Worm (Caenorhabditis elegans) whole organism, early embryonic: ENCODE results near the gene cpr-2.
"Not testable (repeated sequence)": the region's sequence is repeated elsewhere in the genome, so short reads cannot be mapped to it uniquely, and the experiment has no call there.

ENCODE experiments used
- B0310.2 ChIP-seq: sonication (generic microtip); optimal IDR thresholded peaks from 2 replicates; lab custom pipeline; 2016; ENCODE audit warnings: mild to moderate bottlenecking, missing genetic modification characterization, missing compliant biosample characterization
- F13C5.2 ChIP-seq: sonication (generic microtip); optimal IDR thresholded peaks from 2 replicates; lab custom pipeline; 2017; ENCODE audit warnings: mild to moderate bottlenecking, missing genetic modification characterization, inconsistent platforms, missing compliant biosample characterization
- aly-1 ChIP-seq: sonication (generic microtip); optimal IDR thresholded peaks from 2 replicates; lab custom pipeline; 2016; ENCODE audit warnings: missing genetic modification characterization, missing compliant biosample characterization
- ama-1 ChIP-seq: fragments of 150-350 bp; optimal IDR thresholded peaks from 2 replicates; lab custom pipeline; 2014
- ceh-13 ChIP-seq: fragments of 200-800 bp; sonication (Bioruptor generic); optimal IDR thresholded peaks from 2 replicates; lab custom pipeline; 2018; ENCODE audit warnings: mild to moderate bottlenecking, missing genetic modification characterization, missing compliant biosample characterization
- ceh-36 ChIP-seq: sonication (generic microtip); optimal IDR thresholded peaks from 2 replicates; lab custom pipeline; 2016; ENCODE audit warnings: missing genetic modification characterization, inconsistent platforms, missing compliant biosample characterization
- ets-7 ChIP-seq: sonication (generic microtip); optimal IDR thresholded peaks from 2 replicates; lab custom pipeline; 2016; ENCODE audit warnings: missing genotype, missing genetic modification characterization, missing compliant biosample characterization
- flt-1 ChIP-seq: fragments of 200-800 bp; sonication (Bioruptor generic); IDR thresholded peaks from 2 replicates; pipeline ENCODE4 v1.3.6; 2022; ENCODE audit warnings: missing genetic modification characterization, missing compliant biosample characterization
- hmbx-1 ChIP-seq: sonication (generic microtip); optimal IDR thresholded peaks from 2 replicates; lab custom pipeline; 2016; ENCODE audit warnings: mild to moderate bottlenecking, missing genetic modification characterization, missing compliant biosample characterization
- hmg-4 ChIP-seq: fragments of 200-800 bp; sonication (Bioruptor generic); optimal IDR thresholded peaks from 2 replicates; lab custom pipeline; 2018; ENCODE audit warnings: mild to moderate bottlenecking, missing genetic modification characterization, missing compliant biosample characterization
- hnd-1 ChIP-seq: sonication (generic microtip); optimal IDR thresholded peaks from 2 replicates; lab custom pipeline; 2016; ENCODE audit warnings: missing genetic modification characterization, missing compliant biosample characterization
- pes-1 ChIP-seq: fragments of 200-800 bp; sonication (Bioruptor generic); IDR thresholded peaks from 2 replicates; pipeline ENCODE4 v1.3.6; 2022; ENCODE audit warnings: missing genetic modification reagents, missing genetic modification characterization, missing compliant biosample characterization
- scrt-1 ChIP-seq: fragments of 200-800 bp; sonication (Bioruptor generic); IDR thresholded peaks from 2 replicates; pipeline ENCODE4 v1.3.6; 2022; ENCODE audit warnings: missing genetic modification characterization, missing compliant biosample characterization
- sea-1 ChIP-seq: fragments of 200-800 bp; sonication (Bioruptor generic); conservative IDR thresholded peaks from 2 replicates; pipeline ENCODE4 v1.3.6; 2022; ENCODE audit warnings: missing genetic modification characterization, missing compliant biosample characterization
- tbx-11 ChIP-seq: fragments of 200-800 bp; sonication (Bioruptor generic); IDR thresholded peaks from 2 replicates; pipeline ENCODE4 v1.3.6; 2022; ENCODE audit warnings: missing genetic modification characterization, missing compliant biosample characterization
- tbx-37 ChIP-seq: fragments of 200-800 bp; sonication (Bioruptor generic); conservative IDR thresholded peaks from 2 replicates; pipeline ENCODE4 v1.3.6; 2022; ENCODE audit warnings: missing genetic modification reagents, missing genetic modification characterization, missing compliant biosample characterization
- tra-4 ChIP-seq: sonication (generic microtip); optimal IDR thresholded peaks from 2 replicates; lab custom pipeline; 2017; ENCODE audit warnings: missing genetic modification characterization, missing compliant biosample characterization

Gene cpr-2

DNA sequence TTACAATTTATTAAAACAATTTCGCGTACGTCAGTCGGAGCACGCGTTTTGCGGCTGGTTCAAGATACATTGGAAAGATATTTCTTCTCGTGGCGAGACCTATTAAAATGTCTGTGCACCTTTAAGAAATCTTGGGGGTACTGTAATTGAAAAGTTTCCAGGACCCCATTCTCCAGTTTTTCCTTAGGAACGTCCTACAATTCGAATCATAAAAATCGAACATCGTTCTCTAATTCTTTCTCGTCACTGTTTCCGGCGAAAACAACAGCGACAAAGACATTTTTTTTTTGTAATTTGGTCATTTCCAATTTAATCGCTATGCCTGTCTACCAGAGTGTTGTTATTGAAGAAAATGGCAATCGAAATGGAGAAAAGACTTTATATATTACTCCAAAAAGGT lies 2.8 kb upstream of the cpr-2 start, which contains the start of gene Y32B12B.1:
Y32B12B.1 (plus strand) TSS at position 301 of the 400 bp plus-strand sequence.
- TF ChIP-seq ceh-36 (no peak), scrt-1 (GFP tag; lab: Robert Waterston, UW) (no peak), ama-1 (lab: Kevin White, UChicago) (no peak), B0310.2 (no peak), flt-1 (GFP tag; lab: Robert Waterston, UW) (no peak), pes-1 (GFP tag; lab: Robert Waterston, UW) (no peak), aly-1 (no peak), ets-7 (tag; lab: Kevin White, UChicago) (no peak), tra-4 (no peak), hnd-1 (no peak), tbx-37 (GFP tag; lab: Robert Waterston, UW) (no peak), tbx-11 (no peak), F13C5.2 (tag; lab: Kevin White, UChicago) (no peak), hmg-4 (no peak), ceh-13 (GFP tag; lab: Kevin White, UChicago) (no peak), hmbx-1 (tag; lab: Kevin White, UChicago) (no peak), sea-1 (GFP tag; lab: Robert Waterston, UW) (no peak)

DNA sequence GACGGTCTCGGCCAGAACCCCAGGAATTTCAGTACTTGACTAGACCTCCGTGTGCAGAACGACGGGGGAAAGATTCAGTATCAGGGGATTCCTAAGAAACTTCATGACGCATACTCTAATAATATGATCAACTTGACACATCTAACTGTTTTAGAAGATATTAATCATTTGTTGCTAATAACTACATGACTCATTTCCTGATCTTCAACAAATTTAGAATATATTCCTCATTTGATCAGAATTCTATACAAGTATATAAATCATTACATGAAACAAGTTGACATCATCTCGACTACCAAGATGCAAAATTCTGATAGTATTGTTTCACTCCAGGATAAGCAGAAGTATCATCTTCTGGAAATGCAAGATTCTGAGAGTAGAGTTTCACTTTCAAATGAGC lies 1.3 kb upstream of the cpr-2 start, which contains the start of gene Y32B12B.8:
Y32B12B.8 (plus strand) TSS at position 301 of the 400 bp plus-strand sequence.
- no peak for TF ChIP-seq ama-1 (lab: Kevin White, UChicago)
- TF ChIP-seq sea-1 (GFP tag; lab: Robert Waterston, UW): no peak
- no peak for TF ChIP-seq hmg-4
- TF ChIP-seq hmbx-1 (tag; lab: Kevin White, UChicago): no peak
- TF ChIP-seq tbx-37 (GFP tag; lab: Robert Waterston, UW): no peak

DNA sequence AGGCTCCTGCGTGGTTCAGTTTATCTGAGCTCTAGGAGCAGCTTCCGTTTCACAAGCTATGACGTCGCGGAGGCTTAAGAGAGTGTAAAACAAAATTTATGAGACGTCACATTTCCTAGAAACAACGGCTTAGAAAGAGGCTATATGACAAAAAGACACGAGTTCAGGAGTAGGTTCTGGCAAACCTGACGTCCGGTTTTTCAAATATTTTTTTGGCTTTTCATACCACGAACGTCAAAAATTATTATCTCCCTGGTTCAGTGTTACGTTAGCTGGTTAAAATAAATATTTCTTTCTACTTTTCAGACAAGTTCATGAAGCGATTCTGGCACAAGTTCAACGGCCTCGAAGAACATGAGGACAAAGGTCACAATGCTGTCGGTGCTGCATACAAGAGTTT lies 6.1 kb downstream of the cpr-2 start, which contains the start of gene F36D3.16:
F36D3.16 (plus strand) TSS at position 301 of the 400 bp plus-strand sequence.
- TF ChIP-seq tbx-11 (no peak), scrt-1 (GFP tag; lab: Robert Waterston, UW) (no peak), tbx-37 (GFP tag; lab: Robert Waterston, UW) (no peak), ama-1 (lab: Kevin White, UChicago) (no peak), F13C5.2 (tag; lab: Kevin White, UChicago) (no peak), flt-1 (GFP tag; lab: Robert Waterston, UW) (no peak)

DNA sequence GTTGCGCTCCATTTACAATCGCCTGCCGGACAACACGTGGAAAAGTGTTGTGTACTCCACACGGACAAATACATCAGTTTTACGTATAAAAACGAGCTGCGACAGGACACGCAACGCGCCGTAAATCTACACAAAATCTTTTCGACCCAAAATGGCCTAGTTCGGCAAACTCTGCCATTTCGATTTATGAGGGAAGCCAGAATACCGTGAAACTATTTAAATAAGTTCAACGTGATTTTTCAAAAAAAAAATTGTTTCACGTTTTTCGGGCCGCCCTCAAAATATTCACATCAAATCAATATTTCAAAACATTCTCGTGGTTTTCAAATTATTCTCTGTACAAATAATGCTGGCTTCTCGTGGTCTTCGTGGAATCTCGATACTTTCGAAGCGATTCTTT lies 7.0 kb downstream of the cpr-2 start, which contains the start of gene F36D3.8:
F36D3.8 (plus strand) TSS at position 301 of the 400 bp plus-strand sequence.
- TF ChIP-seq F13C5.2 (tag; lab: Kevin White, UChicago) (no peak), tbx-37 (GFP tag; lab: Robert Waterston, UW) (no peak), B0310.2 (no peak), aly-1 (no peak), ceh-13 (GFP tag; lab: Kevin White, UChicago) (no peak), scrt-1 (GFP tag; lab: Robert Waterston, UW) (no peak), ceh-36 (no peak), ets-7 (tag; lab: Kevin White, UChicago) (no peak), tra-4 (no peak), hnd-1 (no peak), ama-1 (lab: Kevin White, UChicago) (no peak), hmg-4 (no peak), sea-1 (GFP tag; lab: Robert Waterston, UW) (no peak)

DNA sequence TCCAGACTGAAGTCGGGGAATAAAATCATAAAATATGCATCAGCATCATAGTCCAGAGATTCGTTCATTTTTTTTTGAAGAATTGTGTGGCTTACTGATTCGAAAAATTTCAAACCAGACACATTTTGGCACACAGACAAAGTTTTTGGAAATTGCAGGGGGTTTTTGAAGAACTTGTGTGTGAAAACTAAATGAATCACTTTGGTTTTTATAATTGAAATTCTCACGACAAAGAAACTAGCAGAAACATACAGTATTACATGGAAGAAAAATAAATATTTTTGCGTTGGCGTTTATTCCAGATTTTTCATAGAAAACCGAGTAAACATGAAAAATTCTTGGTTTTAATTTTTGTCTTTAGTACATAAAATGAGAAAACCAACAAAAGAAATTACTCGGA lies 11.7 kb downstream of the cpr-2 start, which contains the start of gene srw-34:
srw-34 (minus strand) TSS at position 101 of the 400 bp plus-strand sequence.
- no peak for TF ChIP-seq B0310.2
- TF ChIP-seq pes-1 (GFP tag; lab: Robert Waterston, UW): no peak
- TF ChIP-seq ceh-13 (GFP tag; lab: Kevin White, UChicago): no peak
- TF ChIP-seq ceh-36: no peak
- no peak for TF ChIP-seq hmbx-1 (tag; lab: Kevin White, UChicago)
- TF ChIP-seq sea-1 (GFP tag; lab: Robert Waterston, UW): no peak
- no peak for TF ChIP-seq tra-4
- TF ChIP-seq hmg-4: no peak
- no peak for TF ChIP-seq F13C5.2 (tag; lab: Kevin White, UChicago)
- no peak for TF ChIP-seq ama-1 (lab: Kevin White, UChicago)
- no peak for TF ChIP-seq tbx-11
- no peak for TF ChIP-seq ets-7 (tag; lab: Kevin White, UChicago)

DNA sequence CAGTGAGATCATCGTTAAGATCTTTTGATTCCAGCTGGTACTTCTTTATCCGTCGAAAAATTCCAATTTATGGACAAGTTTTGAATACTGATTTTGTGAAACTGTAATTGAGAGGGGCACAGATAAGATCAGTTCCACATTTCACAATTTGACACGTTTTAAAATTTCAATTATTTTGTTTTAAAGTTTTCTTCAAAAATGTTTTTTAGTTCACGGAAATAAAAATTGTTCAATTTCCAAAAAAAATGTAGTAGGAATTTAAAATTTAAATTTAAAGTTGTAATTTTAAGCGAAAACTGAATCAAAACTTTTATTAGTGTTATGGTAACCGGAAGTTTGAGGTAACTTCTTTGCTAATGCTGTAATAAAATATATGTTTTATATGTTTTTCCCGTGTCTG lies 16.3 kb downstream of the cpr-2 start, which contains the start of gene F36D3.4:
F36D3.4 (minus strand) TSS at position 101 of the 400 bp plus-strand sequence.
- TF ChIP-seq scrt-1 (GFP tag; lab: Robert Waterston, UW) (no peak), aly-1 (no peak), hmbx-1 (tag; lab: Kevin White, UChicago) (no peak), B0310.2 (no peak), sea-1 (GFP tag; lab: Robert Waterston, UW) (no peak), ceh-36 (no peak), F13C5.2 (tag; lab: Kevin White, UChicago) (no peak), tra-4 (no peak), tbx-11 (no peak), tbx-37 (GFP tag; lab: Robert Waterston, UW) (no peak), hnd-1 (no peak), pes-1 (GFP tag; lab: Robert Waterston, UW) (no peak), ceh-13 (GFP tag; lab: Kevin White, UChicago) (no peak), flt-1 (GFP tag; lab: Robert Waterston, UW) (no peak), ama-1 (lab: Kevin White, UChicago) (no peak), hmg-4 (no peak), ets-7 (tag; lab: Kevin White, UChicago) (no peak)

DNA sequence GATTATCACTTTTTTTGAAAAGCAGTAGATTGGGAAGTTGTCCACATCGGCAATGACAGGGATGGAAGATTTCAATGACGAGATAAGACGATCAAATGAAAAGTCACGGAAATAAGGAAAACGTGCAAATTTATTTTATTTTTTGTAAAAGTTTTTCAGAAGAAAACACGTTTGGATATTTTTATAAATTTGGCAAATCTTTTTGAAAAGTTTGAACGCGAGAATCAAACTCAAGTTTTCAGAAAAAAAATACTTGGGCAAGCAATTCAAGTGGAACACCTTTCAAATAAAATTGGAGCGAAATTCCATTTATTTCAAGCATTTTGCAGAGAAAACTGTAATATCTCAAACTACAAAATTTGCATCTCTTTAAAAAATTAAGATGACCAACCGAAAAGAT lies 18.8 kb downstream of the cpr-2 start, which contains the start of gene F36D3.5:
F36D3.5 (minus strand) TSS at position 101 of the 400 bp plus-strand sequence.
- not testable (repeated sequence) for TF ChIP-seq tbx-37 (GFP tag; lab: Robert Waterston, UW); hmg-4; ama-1 (lab: Kevin White, UChicago)

DNA sequence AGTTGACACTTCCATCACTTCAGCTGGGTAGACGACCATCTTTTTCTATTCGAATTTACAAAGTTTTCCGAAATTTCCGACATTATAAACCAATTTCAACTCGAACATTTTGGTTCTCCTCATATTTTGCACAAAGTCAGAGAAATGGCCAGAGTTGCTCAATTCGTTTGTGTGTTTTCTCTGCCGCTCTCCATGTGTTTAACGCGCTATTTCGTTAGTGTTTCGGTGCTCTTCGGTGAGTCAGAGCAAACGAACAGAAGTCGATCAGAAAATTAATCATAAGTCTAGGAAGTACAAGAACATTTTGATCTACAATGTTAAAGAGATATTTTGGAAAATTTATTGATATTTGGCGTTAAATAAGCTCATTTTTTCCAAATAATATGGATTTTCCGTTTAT lies 25.2 kb downstream of the cpr-2 start, which contains the start of gene srr-3:
srr-3 (minus strand) TSS at position 101 of the 400 bp plus-strand sequence.
- no peak for TF ChIP-seq ceh-36
- no peak for TF ChIP-seq ceh-13 (GFP tag; lab: Kevin White, UChicago)
- TF ChIP-seq flt-1 (GFP tag; lab: Robert Waterston, UW): no peak
- TF ChIP-seq scrt-1 (GFP tag; lab: Robert Waterston, UW): no peak
- TF ChIP-seq sea-1 (GFP tag; lab: Robert Waterston, UW): no peak
- no peak for TF ChIP-seq pes-1 (GFP tag; lab: Robert Waterston, UW)
- no peak for TF ChIP-seq hnd-1
- no peak for TF ChIP-seq hmbx-1 (tag; lab: Kevin White, UChicago)
- TF ChIP-seq tra-4: no peak
- no peak for TF ChIP-seq ama-1 (lab: Kevin White, UChicago)
- no peak for TF ChIP-seq hmg-4
- no peak for TF ChIP-seq F13C5.2 (tag; lab: Kevin White, UChicago)
- TF ChIP-seq tbx-11: no peak
- TF ChIP-seq tbx-37 (GFP tag; lab: Robert Waterston, UW): no peak
- TF ChIP-seq ets-7 (tag; lab: Kevin White, UChicago): no peak
- TF ChIP-seq B0310.2: no peak
- TF ChIP-seq aly-1: no peak
